Worm (Caenorhabditis elegans): ENCODE results near the gene F23D12.3.

DNA sequence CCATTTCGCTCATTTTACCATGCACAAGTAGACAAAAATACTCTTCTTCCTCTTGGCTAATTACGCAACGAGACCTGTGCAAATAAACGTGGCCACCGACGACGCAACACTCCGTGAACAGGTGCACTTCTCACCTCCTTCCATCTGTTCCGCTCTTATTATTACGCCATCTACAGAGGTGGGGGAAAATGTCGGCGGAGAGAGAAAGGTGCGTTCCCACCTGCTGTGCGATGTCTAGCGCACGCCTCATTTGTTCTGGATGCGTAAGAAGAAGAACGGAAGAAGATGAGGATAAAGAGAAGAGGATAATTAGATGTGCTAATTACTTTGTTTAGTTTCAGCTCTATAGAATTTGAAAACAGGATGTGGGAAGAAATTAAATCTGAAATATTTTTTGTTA lies 44.1 kb downstream of the F23D12.3 start:
- no peak for TF ChIP-seq ztf-29 (GFP tag; IDR thresholded peaks at IDR 0.05)
- no peak for TF ChIP-seq med-1 (GFP tag; optimal IDR thresholded peaks at IDR 0.05; ENCODE audit: insufficient read depth)
- no peak for TF ChIP-seq tab-1 (GFP tag; IDR thresholded peaks at IDR 0.05)
- peak; percentile 70; the same call in 1 of the 2 replicates for TF ChIP-seq flt-1 (GFP tag; IDR thresholded peaks at IDR 0.05)
- TF ChIP-seq T22C8.4 (GFP tag; IDR thresholded peaks at IDR 0.05): no peak

All from whole organism, midembryonic.